Fruit fly (Drosophila melanogaster): ENCODE measurements around the gene CG14200.

The CG14200 gene

DNA sequence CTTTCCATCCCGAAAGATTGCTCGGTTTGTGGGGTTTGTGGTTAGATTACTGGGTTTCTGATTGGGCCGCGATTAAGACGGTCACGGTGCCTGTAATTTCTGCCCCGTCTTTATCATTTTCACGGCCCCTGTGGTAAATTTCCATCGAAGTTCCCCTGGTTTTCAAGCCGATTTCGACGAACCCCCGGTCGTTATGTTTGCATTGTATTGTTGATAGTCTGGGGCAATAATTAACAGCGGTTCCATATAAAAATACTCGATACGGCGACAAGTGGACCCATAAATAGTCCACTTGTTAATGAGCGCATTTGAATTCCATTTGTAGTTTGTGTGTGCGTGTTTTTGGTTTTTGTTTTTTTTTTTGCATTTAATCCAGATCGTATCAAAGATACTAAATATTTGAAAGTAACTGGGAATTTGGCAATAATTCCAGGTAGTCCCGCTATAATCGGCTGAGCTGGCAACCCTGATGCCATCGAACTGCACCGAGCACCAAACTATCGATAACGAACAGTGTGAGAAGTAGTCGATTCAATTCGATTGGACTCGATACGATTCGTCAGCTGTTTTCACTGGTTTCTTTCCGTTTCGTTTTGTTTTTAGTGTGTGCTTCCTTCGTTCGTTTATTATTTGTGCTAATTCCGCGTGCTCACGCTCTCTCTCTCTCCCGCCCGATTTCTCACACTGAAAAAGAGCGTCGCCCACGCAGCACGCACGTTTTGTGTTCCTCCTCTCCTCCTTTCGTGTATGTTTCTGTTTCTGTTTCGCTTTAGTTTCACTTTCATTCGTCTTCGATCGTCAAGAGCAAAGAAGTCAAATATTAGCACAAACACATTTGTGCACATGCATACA, 10.3 kb downstream of the CG14200 start (continued):
- TF ChIP-seq Atf3 (GFP tag; optimal IDR thresholded peaks at IDR 0.05) (no peak), nerfin-1 (tag; optimal IDR thresholded peaks at IDR 0.05) (no peak), CG34224 (GFP tag; IDR thresholded peaks at IDR 0.05; ENCODE audit: partially characterized antibody) (peak; percentile 86), B-H2 (GFP tag; optimal IDR thresholded peaks at IDR 0.05) (no peak), Lhr (GFP tag; optimal IDR thresholded peaks at IDR 0.05) (peak; percentile 65), CG7271 (tag; optimal IDR thresholded peaks at IDR 0.05) (peak; percentile 22), exex (tag; optimal IDR thresholded peaks at IDR 0.05) (peak; percentile 76), sc (optimal IDR thresholded peaks at IDR 0.05) (no peak), sc (GFP tag; optimal IDR thresholded peaks at IDR 0.05) (no peak), Tbp (GFP tag; optimal IDR thresholded peaks at IDR 0.05) (no peak), Hr39 (optimal IDR thresholded peaks at IDR 0.05) (no peak), Sox100B (GFP tag; optimal IDR thresholded peaks at IDR 0.05) (no peak), CG9817 (tag; optimal IDR thresholded peaks at IDR 0.05) (no peak), Rfx (GFP tag; IDR thresholded peaks at IDR 0.05) (peak; percentile 55), gt (GFP tag; IDR thresholded peaks at IDR 0.05) (no peak), CG17802 (tag; optimal IDR thresholded peaks at IDR 0.05) (no peak), klu (GFP tag; IDR thresholded peaks at IDR 0.05) (0 out of 2 replicates have a peak, but pooled peaks have one; percentile 20), CG43689 (GFP tag; IDR thresholded peaks at IDR 0.05) (no peak), CG3163 (GFP tag; optimal IDR thresholded peaks at IDR 0.05) (peak; percentile 13), CG6813 (GFP tag; optimal IDR thresholded peaks at IDR 0.05) (peak; percentile 29), CG13624 (GFP tag; optimal IDR thresholded peaks at IDR 0.05) (peak; percentile 56), Usf (GFP tag; optimal IDR thresholded peaks at IDR 0.05) (no peak), dpn (GFP tag; optimal IDR thresholded peaks at IDR 0.05) (peak; percentile 40 to 57), E2f2 (GFP tag; IDR thresholded peaks at IDR 0.05) (peak; percentile 56), CG14860 (GFP tag; IDR thresholded peaks at IDR 0.05; ENCODE audit: partially characterized antibody) (peak; percentile 79), gro (GFP tag; optimal IDR thresholded peaks at IDR 0.05) (peak; percentile 49), gsb (GFP tag; IDR thresholded peaks at IDR 0.05) (no peak), sqz (GFP tag; optimal IDR thresholded peaks at IDR 0.05) (no peak), CG12744 (GFP tag; optimal IDR thresholded peaks at IDR 0.05) (no peak), fd96Cb (tag; optimal IDR thresholded peaks at IDR 0.05) (no peak), danr (GFP tag; IDR thresholded peaks at IDR 0.05) (no peak), CG10565 (GFP tag; optimal IDR thresholded peaks at IDR 0.05) (no peak), CG30431 (GFP tag; optimal IDR thresholded peaks at IDR 0.05) (no peak), gcm2 (GFP tag; optimal IDR thresholded peaks at IDR 0.05) (no peak), salm (tag; optimal IDR thresholded peaks at IDR 0.05) (no peak), CG31365 (tag; optimal IDR thresholded peaks at IDR 0.05) (no peak), Nf-YB (GFP tag; optimal IDR thresholded peaks at IDR 0.05) (no peak), phol (tag; optimal IDR thresholded peaks at IDR 0.05) (peak; percentile 14), psq (GFP tag; optimal IDR thresholded peaks at IDR 0.05) (peak; percentile 93), Dip2 (GFP tag; IDR thresholded peaks at IDR 0.05) (no peak), Ada2b (GFP tag; IDR thresholded peaks at IDR 0.05) (0 out of 2 replicates have a peak, but pooled peaks have one; percentile 22), CG8388 (GFP tag; optimal IDR thresholded peaks at IDR 0.05) (no peak), CG15011 (GFP tag; optimal IDR thresholded peaks at IDR 0.05) (no peak)
